Worm (Caenorhabditis elegans) whole organism, midembryonic: ENCODE data around the gene T25D1.3.
A peak's percentile ranks its signal among the peaks of the same experiment; 100 is the strongest.

Experiments
- T22C8.4 ChIP-seq: fragments of 200-800 bp; sonication (Bioruptor generic); IDR thresholded peaks from 2 replicates; pipeline ENCODE4 v1.3.6; 2022; ENCODE audit warnings: missing genetic modification characterization, missing compliant biosample characterization
- cog-1 ChIP-seq: sonication (generic microtip); optimal IDR thresholded peaks from 2 replicates; lab custom pipeline; 2016; ENCODE audit warnings: missing genetic modification characterization, missing compliant biosample characterization
- flt-1 ChIP-seq: fragments of 200-800 bp; sonication (Bioruptor generic); IDR thresholded peaks from 2 replicates; pipeline ENCODE4 v1.3.6; 2022; ENCODE audit warnings: missing genetic modification characterization, missing compliant biosample characterization
- klf-2 ChIP-seq: fragments of 200-800 bp; sonication (Bioruptor generic); conservative IDR thresholded peaks from 2 replicates; pipeline ENCODE4 v1.3.6; 2022; ENCODE audit warnings: missing genetic modification reagents, missing genetic modification characterization, missing compliant biosample characterization
- med-1 ChIP-seq: sonication (generic microtip); optimal IDR thresholded peaks from 2 replicates; lab custom pipeline; 2017; ENCODE audit warnings: missing genetic modification characterization, mild to moderate bottlenecking, missing compliant biosample characterization, antibody characterized with exemption, missing genetic modification reagents; ENCODE audit not compliant: insufficient read depth
- ref-1 ChIP-seq: fragments of 200-800 bp; sonication (Bioruptor generic); conservative IDR thresholded peaks from 2 replicates; pipeline ENCODE4 v1.3.6; 2022; ENCODE audit warnings: missing genetic modification reagents, missing genetic modification characterization, missing compliant biosample characterization
- tab-1 ChIP-seq: fragments of 200-800 bp; sonication (Bioruptor generic); IDR thresholded peaks from 2 replicates; pipeline ENCODE4 v1.3.6; 2022; ENCODE audit warnings: missing genetic modification characterization, missing compliant biosample characterization
- ztf-23 ChIP-seq: fragments of 200-800 bp; sonication (Bioruptor generic); IDR thresholded peaks from 2 replicates; pipeline ENCODE4 v1.3.6; 2022; ENCODE audit warnings: missing genetic modification reagents, missing genetic modification characterization, missing compliant biosample characterization
- ztf-29 ChIP-seq: fragments of 200-800 bp; sonication (Bioruptor generic); IDR thresholded peaks from 2 replicates; pipeline ENCODE4 v1.3.6; 2022; ENCODE audit warnings: missing genetic modification reagents, missing genetic modification characterization, missing compliant biosample characterization

T25D1.3 gene

ce11 chrX:16505348-16505747, at the start of gene T25D1.3:
T25D1.3 (plus strand) TSS chrX:16505648.
- TF ChIP-seq ztf-23 (GFP tag; lab: Robert Waterston, UW) (no peak), T22C8.4 (GFP tag; lab: Robert Waterston, UW) (no peak), tab-1 (GFP tag; lab: Robert Waterston, UW) (no peak), klf-2 (no peak), med-1 (GFP tag; lab: Kevin White, UChicago) (no peak), ztf-29 (no peak), flt-1 (GFP tag; lab: Robert Waterston, UW) (no peak), ref-1 (no peak), cog-1 (tag; lab: Kevin White, UChicago) (no peak)

DNA sequence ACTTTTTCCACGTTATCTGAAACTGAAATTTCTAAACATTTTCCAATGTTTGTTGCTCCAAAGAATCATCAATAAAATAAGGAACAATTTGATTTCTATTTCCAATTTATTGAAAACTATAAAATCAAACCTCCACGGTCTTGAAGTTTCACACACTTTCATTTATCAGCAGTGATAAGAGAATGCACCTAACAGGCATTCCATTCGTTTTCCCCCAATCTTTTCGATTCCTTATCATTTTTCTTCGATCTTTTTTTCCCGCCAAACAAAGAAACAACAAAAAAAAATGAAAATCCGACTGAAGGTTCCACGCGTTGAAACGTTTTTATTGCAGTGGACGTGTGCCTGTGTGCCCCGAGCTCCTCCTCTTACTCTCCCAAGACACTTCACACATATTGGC, 48.8 kb upstream of the T25D1.3 start, which contains the start of gene nas-39:
Gene nas-39, plus strand, starts transcription at position 269 of the 400 bp plus-strand sequence.
- TF ChIP-seq ref-1: no peak
- no peak for TF ChIP-seq T22C8.4 (GFP tag; lab: Robert Waterston, UW)
- TF ChIP-seq ztf-23 (GFP tag; lab: Robert Waterston, UW): no peak
- TF ChIP-seq tab-1 (GFP tag; lab: Robert Waterston, UW): no peak
- TF ChIP-seq flt-1 (GFP tag; lab: Robert Waterston, UW): no peak
- TF ChIP-seq med-1 (GFP tag; lab: Kevin White, UChicago): no peak
- TF ChIP-seq ztf-29: no peak
- TF ChIP-seq klf-2: no peak
- no peak for TF ChIP-seq cog-1 (tag; lab: Kevin White, UChicago)

- TF ChIP-seq cog-1 (tag; lab: Kevin White, UChicago) (no peak), ztf-29 (no peak), med-1 (GFP tag; lab: Kevin White, UChicago) (no peak), flt-1 (GFP tag; lab: Robert Waterston, UW) (no peak), ref-1 (no peak), T22C8.4 (GFP tag; lab: Robert Waterston, UW) (no peak), klf-2 (no peak), ztf-23 (GFP tag; lab: Robert Waterston, UW) (no peak), tab-1 (GFP tag; lab: Robert Waterston, UW) (no peak)
Measured at ce11 chrX:16457113-16457512, 48.3 kb upstream of the T25D1.3 start.

DNA sequence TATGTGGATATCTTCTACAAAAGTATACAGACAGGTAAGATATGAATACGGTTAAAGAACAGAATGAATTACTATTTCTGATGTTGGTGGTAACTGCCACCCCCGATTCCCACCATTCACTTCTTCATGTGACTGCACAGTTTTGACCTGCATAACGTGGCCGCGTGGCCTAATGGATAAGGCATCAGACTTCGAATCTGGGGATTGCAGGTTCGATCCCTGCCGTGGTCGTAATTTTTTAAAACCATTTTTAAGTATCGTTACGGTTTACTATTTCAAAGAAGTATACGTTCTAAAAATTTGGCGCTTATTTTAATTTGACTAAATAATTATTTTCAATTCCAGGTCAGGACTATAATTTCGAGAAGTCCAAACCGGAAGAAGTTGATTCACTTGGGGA, 44.1 kb upstream of the T25D1.3 start:
- TF ChIP-seq med-1 (GFP tag; lab: Kevin White, UChicago): no peak
- no peak for TF ChIP-seq cog-1 (tag; lab: Kevin White, UChicago)
- TF ChIP-seq flt-1 (GFP tag; lab: Robert Waterston, UW): 0 out of 2 replicates have a peak, but pooled peaks have one; percentile 37
- no peak for TF ChIP-seq klf-2
- no peak for TF ChIP-seq ref-1

ce11 chrX:16466157-16466556, 39.3 kb upstream of the T25D1.3 start:
- TF ChIP-seq med-1 (GFP tag; lab: Kevin White, UChicago) (no peak), klf-2 (no peak), T22C8.4 (GFP tag; lab: Robert Waterston, UW) (no peak), ref-1 (no peak), tab-1 (GFP tag; lab: Robert Waterston, UW) (no peak), cog-1 (tag; lab: Kevin White, UChicago) (no peak), ztf-23 (GFP tag; lab: Robert Waterston, UW) (no peak), ztf-29 (no peak), flt-1 (GFP tag; lab: Robert Waterston, UW) (no peak)

DNA sequence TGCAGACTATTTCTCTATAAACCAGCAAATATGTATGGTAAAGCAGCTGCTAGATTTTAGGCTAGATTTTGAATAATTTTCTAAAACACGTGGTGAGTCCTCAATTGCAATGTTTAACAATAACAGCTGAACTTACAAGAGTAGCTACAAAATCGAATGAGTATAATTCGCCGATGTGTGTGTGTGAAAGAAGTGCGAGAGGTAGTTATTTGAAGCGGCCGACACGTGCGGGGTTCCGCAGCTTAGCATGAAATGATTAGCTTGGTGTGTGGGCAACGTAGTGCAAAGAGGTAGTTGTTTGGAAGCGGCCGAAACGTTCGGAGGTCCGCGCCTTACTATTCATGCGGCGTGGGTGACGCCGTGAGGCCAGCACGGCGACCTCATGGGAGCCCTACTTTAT, 36.6 kb upstream of the T25D1.3 start:
- no peak for TF ChIP-seq klf-2
- TF ChIP-seq ztf-23 (GFP tag; lab: Robert Waterston, UW): no peak
- TF ChIP-seq cog-1 (tag; lab: Kevin White, UChicago): no peak
- no peak for TF ChIP-seq flt-1 (GFP tag; lab: Robert Waterston, UW)
- TF ChIP-seq tab-1 (GFP tag; lab: Robert Waterston, UW): no peak
- no peak for TF ChIP-seq ztf-29
- TF ChIP-seq T22C8.4 (GFP tag; lab: Robert Waterston, UW): no peak
- no peak for TF ChIP-seq ref-1
- TF ChIP-seq med-1 (GFP tag; lab: Kevin White, UChicago): no peak

DNA sequence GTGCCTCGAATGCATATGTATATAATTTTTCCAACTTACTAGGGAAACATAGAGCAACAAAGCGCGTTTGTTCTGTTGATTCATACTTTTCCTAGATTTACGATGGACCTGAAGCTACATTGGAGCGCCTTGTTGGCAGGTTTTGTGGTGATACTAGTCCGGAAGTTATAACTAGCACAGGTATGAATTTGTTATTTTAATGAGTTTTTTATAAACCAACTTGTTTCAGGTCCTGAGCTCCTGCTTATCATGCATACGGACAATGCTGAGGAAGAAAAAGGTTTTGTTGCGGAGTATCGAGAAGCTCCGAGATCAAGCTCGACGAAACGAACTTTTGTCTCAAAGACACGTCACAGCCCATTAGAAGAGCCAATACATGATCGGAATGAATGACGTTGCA, 34.7 kb upstream of the T25D1.3 start, which contains the start of gene F38E9.1:
Gene F38E9.1, plus strand, starts transcription at position 301 of the 400 bp plus-strand sequence.
- TF ChIP-seq ztf-29 (no peak), ztf-23 (GFP tag; lab: Robert Waterston, UW) (no peak), med-1 (GFP tag; lab: Kevin White, UChicago) (no peak), T22C8.4 (GFP tag; lab: Robert Waterston, UW) (no peak), cog-1 (tag; lab: Kevin White, UChicago) (no peak), flt-1 (GFP tag; lab: Robert Waterston, UW) (no peak), tab-1 (GFP tag; lab: Robert Waterston, UW) (no peak), ref-1 (no peak), klf-2 (no peak)

DNA sequence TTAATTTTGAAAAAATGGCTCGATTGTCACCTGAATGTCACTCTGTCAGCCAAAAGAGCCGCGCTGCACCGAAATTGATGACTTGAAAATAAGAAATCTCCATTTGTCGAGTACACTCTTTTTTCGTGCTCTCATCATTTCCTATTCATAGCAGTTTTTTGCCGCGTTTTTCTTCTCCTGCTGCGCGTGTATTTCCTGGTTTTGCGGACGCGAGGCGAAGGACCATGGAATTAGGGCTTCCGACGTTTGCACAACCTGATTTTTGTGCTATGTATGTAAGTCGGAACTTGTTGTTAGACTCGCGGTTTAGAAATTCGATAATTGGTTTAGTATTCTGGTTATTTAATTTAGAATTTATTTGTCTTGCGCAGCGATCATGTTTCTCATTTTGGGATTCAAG, 25.2 kb upstream of the T25D1.3 start:
- TF ChIP-seq T22C8.4 (GFP tag; lab: Robert Waterston, UW): no peak
- no peak for TF ChIP-seq ref-1
- no peak for TF ChIP-seq cog-1 (tag; lab: Kevin White, UChicago)
- no peak for TF ChIP-seq flt-1 (GFP tag; lab: Robert Waterston, UW)
- no peak for TF ChIP-seq ztf-23 (GFP tag; lab: Robert Waterston, UW)
- no peak for TF ChIP-seq ztf-29
- TF ChIP-seq med-1 (GFP tag; lab: Kevin White, UChicago): no peak
- TF ChIP-seq tab-1 (GFP tag; lab: Robert Waterston, UW): no peak
- no peak for TF ChIP-seq klf-2

ce11 chrX:16481026-16481425, 24.4 kb upstream of the T25D1.3 start:
- TF ChIP-seq med-1 (GFP tag; lab: Kevin White, UChicago): no peak
- no peak for TF ChIP-seq cog-1 (tag; lab: Kevin White, UChicago)
- TF ChIP-seq tab-1 (GFP tag; lab: Robert Waterston, UW): no peak
- no peak for TF ChIP-seq klf-2

DNA sequence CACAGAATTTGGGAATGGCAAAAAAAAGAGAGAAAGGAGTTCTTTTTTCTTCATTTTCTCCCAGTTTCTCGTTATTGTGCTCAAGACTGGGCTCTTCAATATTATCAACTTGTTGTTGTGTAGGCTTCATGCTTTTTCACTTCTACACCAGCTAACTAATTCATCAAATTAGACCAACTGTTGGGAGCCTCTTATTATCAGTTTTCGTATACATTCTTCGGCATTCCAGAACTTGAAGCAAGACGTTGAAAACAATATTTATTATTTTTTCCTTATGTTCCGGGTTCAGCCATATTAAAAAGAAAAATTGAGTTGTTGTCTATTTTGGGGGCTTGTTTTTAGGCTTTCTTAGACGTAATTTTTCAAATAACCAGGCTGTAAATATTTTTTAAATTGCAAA, 22.5 kb upstream of the T25D1.3 start:
- TF ChIP-seq klf-2 (no peak), ref-1 (no peak), tab-1 (GFP tag; lab: Robert Waterston, UW) (no peak), flt-1 (GFP tag; lab: Robert Waterston, UW) (no peak), T22C8.4 (GFP tag; lab: Robert Waterston, UW) (no peak), cog-1 (tag; lab: Kevin White, UChicago) (no peak)
